Fruit fly (Drosophila melanogaster): ENCODE measurements around the gene brwl.

Gene brwl

DNA sequence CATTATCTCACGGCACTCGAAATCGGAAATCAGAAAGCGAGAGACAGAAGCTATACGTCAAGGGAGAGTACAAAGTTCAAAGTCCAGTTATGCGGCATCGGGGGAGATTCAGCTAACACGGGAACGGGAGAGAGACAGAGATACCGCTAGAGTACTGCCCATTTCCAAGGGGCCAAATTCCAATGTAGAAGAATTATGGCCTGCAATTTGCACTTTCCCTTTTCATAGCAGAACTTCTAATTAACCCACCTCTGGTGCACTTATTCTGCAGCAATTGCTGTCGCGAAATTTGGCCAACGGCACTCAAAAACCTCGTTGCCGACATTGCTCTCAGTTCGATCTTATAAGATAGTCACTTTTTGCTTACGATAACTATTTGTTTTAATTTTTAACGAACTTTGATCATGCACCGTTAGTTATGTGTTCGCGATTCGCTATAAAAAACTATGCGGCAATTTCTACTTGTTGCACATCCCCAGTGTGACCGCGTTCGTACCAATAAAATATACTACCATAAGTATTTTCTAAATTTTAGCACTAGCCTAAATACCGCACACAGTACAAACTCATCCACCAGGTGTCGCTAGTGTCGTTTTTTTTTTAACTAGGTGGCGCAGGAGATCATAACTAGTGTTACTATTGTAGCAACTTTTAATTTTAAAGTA, 7.7 kb downstream of the brwl start, which contains the start of gene Mtpalpha (continued):
- TF ChIP-seq E2f2 (GFP tag; IDR thresholded peaks at IDR 0.05) (peak; percentile 25; the same call in 1 of the 2 replicates), CG10462 (GFP tag; optimal IDR thresholded peaks at IDR 0.05) (peak; percentile 34), unc-4 (GFP tag; IDR thresholded peaks at IDR 0.05; ENCODE audit: partially characterized antibody) (0 out of 2 replicates have a peak, but pooled peaks have one; percentile 20), dmrt99B (tag; optimal IDR thresholded peaks at IDR 0.05) (peak; percentile 1), CG18619 (GFP tag; optimal IDR thresholded peaks at IDR 0.05) (no peak), MBD-R2 (GFP tag; IDR thresholded peaks at IDR 0.05) (peak; percentile 72), Rx (GFP tag; IDR thresholded peaks at IDR 0.05) (no peak), Eip74EF (GFP tag; optimal IDR thresholded peaks at IDR 0.05) (peak in 1 of 2 experiments; percentile 4), CoRest (tag; optimal IDR thresholded peaks at IDR 0.05) (peak; percentile 38), trem (tag; optimal IDR thresholded peaks at IDR 0.05) (peak; percentile 6), CG9797 (GFP tag; optimal IDR thresholded peaks at IDR 0.05) (peak; percentile 86), Hr78 (GFP tag; optimal IDR thresholded peaks at IDR 0.05) (peak in 1 of 2 experiments; percentile 36), chm (GFP tag; IDR thresholded peaks at IDR 0.05) (no peak), CG3838 (GFP tag; optimal IDR thresholded peaks at IDR 0.05) (peak; percentile 84), rib (GFP tag; IDR thresholded peaks at IDR 0.05) (peak; percentile 36; the same call in 1 of the 2 replicates), Bgb (GFP tag; IDR thresholded peaks at IDR 0.05; ENCODE audit: partially characterized antibody) (no peak; the same call in 1 of the 2 replicates), klu (GFP tag; IDR thresholded peaks at IDR 0.05) (no peak), knrl (GFP tag; IDR thresholded peaks at IDR 0.05; ENCODE audit: partially characterized antibody) (peak; percentile 44; the same call in 1 of the 3 replicates), Sry-δ (GFP tag; optimal IDR thresholded peaks at IDR 0.05) (peak; percentile 43), Opbp (GFP tag; IDR thresholded peaks at IDR 0.05; ENCODE audit: partially characterized antibody) (no peak), ab (GFP tag; optimal IDR thresholded peaks at IDR 0.05) (no peak), pnt (GFP tag; optimal IDR thresholded peaks at IDR 0.05) (peak; percentile 22), salm (tag; optimal IDR thresholded peaks at IDR 0.05) (peak; percentile 6), zfh2 (GFP tag; optimal IDR thresholded peaks at IDR 0.05) (peak; percentile 9), kah (GFP tag; optimal IDR thresholded peaks at IDR 0.05) (peak; percentile 88), lilli (GFP tag; optimal IDR thresholded peaks at IDR 0.05) (peak; percentile 61), CG17612 (GFP tag; IDR thresholded peaks at IDR 0.05) (no peak), prd (optimal IDR thresholded peaks at IDR 0.05) (no peak), prd (GFP tag; IDR thresholded peaks at IDR 0.05) (peak; percentile 16; the same call in 1 of the 3 replicates), pzg (GFP tag; optimal IDR thresholded peaks at IDR 0.05) (peak; percentile 73), CG30403 (GFP tag; optimal IDR thresholded peaks at IDR 0.05) (peak; percentile 43), CG1602 (GFP tag; optimal IDR thresholded peaks at IDR 0.05) (peak; percentile 28), NFAT (GFP tag; IDR thresholded peaks at IDR 0.05) (peak; percentile 62; the same call in 1 of the 2 replicates), br (optimal IDR thresholded peaks at IDR 0.05) (no peak), ems (GFP tag; optimal IDR thresholded peaks at IDR 0.05) (peak; percentile 16), Gug (GFP tag; IDR thresholded peaks at IDR 0.05) (0 out of 4 replicates have a peak, but pooled peaks have one; percentile 20), CG10979 (tag; optimal IDR thresholded peaks at IDR 0.05) (peak; percentile 100), Drgx (GFP tag; IDR thresholded peaks at IDR 0.05) (peak; percentile 90), CG7987 (GFP tag; optimal IDR thresholded peaks at IDR 0.05) (peak; percentile 38), Trl (optimal IDR thresholded peaks at IDR 0.05) (peak in 1 of 2 experiments; percentile 13), Trl (GFP tag; optimal IDR thresholded peaks at IDR 0.05) (peak; percentile 27), Max (GFP tag; optimal IDR thresholded peaks at IDR 0.05) (peak; percentile 26), CrebB (tag; optimal IDR thresholded peaks at IDR 0.05) (peak; percentile 0), nom (GFP tag; optimal IDR thresholded peaks at IDR 0.05) (peak; percentile 100), CG9817 (tag; optimal IDR thresholded peaks at IDR 0.05) (peak; percentile 46), CG15696 (tag; optimal IDR thresholded peaks at IDR 0.05) (peak; percentile 52), CG12744 (GFP tag; optimal IDR thresholded peaks at IDR 0.05) (peak; percentile 27), CG9437 (GFP tag; optimal IDR thresholded peaks at IDR 0.05) (no peak), Xbp1 (GFP tag; optimal IDR thresholded peaks at IDR 0.05) (peak; percentile 75)
